Fruit fly (Drosophila melanogaster) whole organism, embryonic: ENCODE data around the gene CG33784.

Source experiments
- Blimp-1 ChIP-seq: fragments of 200-800 bp; sonication (Bioruptor generic); optimal IDR thresholded peaks from 3 replicates; lab custom pipeline; 2018; ENCODE audit warnings: missing biosample characterization, missing genetic modification characterization, mild to moderate bottlenecking, moderate library complexity, missing genetic modification reagents
- CG10267 ChIP-seq: fragments of 200-800 bp; sonication (Bioruptor generic); optimal IDR thresholded peaks from 2 replicates; lab custom pipeline; 2018; ENCODE audit warnings: missing biosample characterization, mild to moderate bottlenecking, missing genetic modification characterization, moderate library complexity
- CG10565 ChIP-seq: fragments of 200-800 bp; sonication (Bioruptor generic); optimal IDR thresholded peaks from 3 replicates; lab custom pipeline; 2016; ENCODE audit warnings: missing biosample characterization, mild to moderate bottlenecking, missing genetic modification characterization
- CG13424 ChIP-seq: fragments of 200-800 bp; sonication (Bioruptor generic); optimal IDR thresholded peaks from 2 replicates; lab custom pipeline; 2019; ENCODE audit warnings: missing biosample characterization, mild to moderate bottlenecking, missing genetic modification characterization, moderate library complexity
- CG15073 ChIP-seq: fragments of 200-800 bp; sonication (Bioruptor generic); optimal IDR thresholded peaks from 2 replicates; lab custom pipeline; 2016; ENCODE audit warnings: missing biosample characterization, missing genetic modification characterization
- CG16863 ChIP-seq: fragments of 200-800 bp; sonication (Bioruptor generic); optimal IDR thresholded peaks from 3 replicates; lab custom pipeline; 2016; ENCODE audit warnings: missing biosample characterization, missing genetic modification characterization
- CG17568 ChIP-seq: fragments of 200-800 bp; sonication (Bioruptor generic); optimal IDR thresholded peaks from 2 replicates; lab custom pipeline; 2018; ENCODE audit warnings: missing biosample characterization, mild to moderate bottlenecking, missing genetic modification characterization, moderate library complexity
- CG2712 ChIP-seq: fragments of 200-800 bp; optimal IDR thresholded peaks from 3 replicates; lab custom pipeline; 2019; ENCODE audit warnings: missing biosample characterization, mild to moderate bottlenecking, missing genetic modification characterization, moderate library complexity
- CG2889 ChIP-seq: fragments of 200-800 bp; sonication (Bioruptor generic); IDR thresholded peaks from 3 replicates; pipeline ENCODE4 v1.3.6; 2022; ENCODE audit warnings: missing biosample characterization, missing genetic modification characterization
- CG30431 ChIP-seq: fragments of 200-800 bp; sonication (Bioruptor generic); optimal IDR thresholded peaks from 2 replicates; lab custom pipeline; 2017; ENCODE audit warnings: missing biosample characterization, missing genetic modification characterization
- CG3995 ChIP-seq: fragments of 200-800 bp; sonication (Bioruptor generic); optimal IDR thresholded peaks from 3 replicates; lab custom pipeline; 2016; ENCODE audit warnings: missing biosample characterization, missing genetic modification characterization
- CG6254 ChIP-seq: fragments of 200-800 bp; sonication (Bioruptor generic); optimal IDR thresholded peaks from 3 replicates; lab custom pipeline; 2017; ENCODE audit warnings: mild to moderate bottlenecking, missing biosample characterization, missing genetic modification reagents, missing genetic modification characterization
- CG7745 ChIP-seq: fragments of 200-800 bp; sonication (Bioruptor generic); optimal IDR thresholded peaks from 2 replicates; lab custom pipeline; 2018; ENCODE audit warnings: missing biosample characterization, mild to moderate bottlenecking, missing genetic modification characterization, moderate library complexity
- CG8478 ChIP-seq: fragments of >200 bp; optimal IDR thresholded peaks from 2 replicates; lab custom pipeline; 2018
- CG8765 ChIP-seq: fragments of 200-800 bp; sonication (Bioruptor generic); IDR thresholded peaks from 2 replicates; pipeline ENCODE4 v1.3.6; 2022; ENCODE audit warnings: missing biosample characterization, missing genetic modification characterization
- CG9215 ChIP-seq: fragments of 200-800 bp; sonication (Bioruptor generic); IDR thresholded peaks from 2 replicates; pipeline ENCODE4 v1.3.6; 2022; ENCODE audit warnings: missing biosample characterization, missing genetic modification characterization
- CG9797 ChIP-seq: fragments of 200-800 bp; sonication (Bioruptor generic); optimal IDR thresholded peaks from 3 replicates; lab custom pipeline; 2018; ENCODE audit warnings: missing biosample characterization, mild to moderate bottlenecking, missing genetic modification characterization
- CG9817 ChIP-seq: fragments of 200-800 bp; sonication (Bioruptor generic); optimal IDR thresholded peaks from 2 replicates; lab custom pipeline; 2018; ENCODE audit warnings: missing biosample characterization, mild to moderate bottlenecking, missing genetic modification characterization, moderate library complexity
- CTCF ChIP-seq: fragments of 200-800 bp; sonication (Bioruptor generic); optimal IDR thresholded peaks from 2 replicates; lab custom pipeline; 2017; ENCODE audit warnings: missing biosample characterization, mild to moderate bottlenecking, missing genetic modification characterization, moderate library complexity
- Dfd ChIP-seq, 2 experiments: fragments of >200 bp; optimal IDR thresholded peaks; 2 replicates each; lab custom pipeline; 2017; ENCODE audit warnings: missing biosample characterization in 2 of 2, missing genetic modification characterization in 2 of 2
- Dip3 ChIP-seq: fragments of 200-800 bp; sonication (Bioruptor generic); optimal IDR thresholded peaks from 3 replicates; lab custom pipeline; 2016; ENCODE audit warnings: missing biosample characterization, missing genetic modification characterization
- Fer3 ChIP-seq: fragments of 200-800 bp; sonication (Bioruptor generic); optimal IDR thresholded peaks from 2 replicates; lab custom pipeline; 2018; ENCODE audit warnings: missing biosample characterization, mild to moderate bottlenecking, missing genetic modification characterization, moderate library complexity
- Hr39 ChIP-seq: fragments of >200 bp; optimal IDR thresholded peaks from 2 replicates; lab custom pipeline; 2017
- Lhr ChIP-seq: fragments of 200-800 bp; sonication (Bioruptor generic); optimal IDR thresholded peaks from 3 replicates; lab custom pipeline; 2017; ENCODE audit warnings: mild to moderate bottlenecking, missing biosample characterization, missing genetic modification reagents, missing genetic modification characterization
- NC2α ChIP-seq: fragments of 200-800 bp; sonication (Bioruptor generic); optimal IDR thresholded peaks from 2 replicates; lab custom pipeline; 2016; ENCODE audit warnings: missing biosample characterization, missing genetic modification characterization
- Oli ChIP-seq: fragments of 200-800 bp; sonication (Bioruptor generic); optimal IDR thresholded peaks from 2 replicates; lab custom pipeline; 2018; ENCODE audit warnings: missing biosample characterization, mild to moderate bottlenecking, missing genetic modification characterization, moderate library complexity
- Sox102F ChIP-seq: fragments of 200-800 bp; sonication (Bioruptor generic); optimal IDR thresholded peaks from 2 replicates; lab custom pipeline; 2018; ENCODE audit warnings: missing biosample characterization, mild to moderate bottlenecking, missing genetic modification characterization, moderate library complexity
- Ssrp ChIP-seq: fragments of 200-800 bp; sonication (Bioruptor generic); optimal IDR thresholded peaks from 2 replicates; lab custom pipeline; 2018; ENCODE audit warnings: missing biosample characterization, mild to moderate bottlenecking, missing genetic modification characterization, moderate library complexity
- Vsx1 ChIP-seq: fragments of 200-800 bp; sonication (Bioruptor generic); optimal IDR thresholded peaks from 2 replicates; lab custom pipeline; 2017; ENCODE audit warnings: missing biosample characterization, mild to moderate bottlenecking, missing genetic modification characterization, missing genetic modification reagents
- ac ChIP-seq: fragments of 200-800 bp; sonication (Bioruptor generic); optimal IDR thresholded peaks from 3 replicates; lab custom pipeline; 2017; ENCODE audit warnings: missing biosample characterization, mild to moderate bottlenecking, missing genetic modification characterization
- aop ChIP-seq: fragments of 200-800 bp; sonication (Bioruptor generic); IDR thresholded peaks from 2 replicates; pipeline ENCODE4 v1.3.6; 2022; ENCODE audit warnings: missing biosample characterization, missing genetic modification characterization
- bbx ChIP-seq: fragments of 200-800 bp; sonication (Bioruptor generic); IDR thresholded peaks from 2 replicates; pipeline ENCODE4 v1.3.6; 2022; ENCODE audit warnings: missing biosample characterization, missing genetic modification characterization; ENCODE audit not compliant: partially characterized antibody
- dimm ChIP-seq: fragments of 200-800 bp; sonication (Bioruptor generic); IDR thresholded peaks from 2 replicates; pipeline ENCODE4 v1.3.6; 2022; ENCODE audit warnings: missing biosample characterization, missing genetic modification characterization
- gsb-n ChIP-seq: fragments of 200-800 bp; sonication (Bioruptor generic); optimal IDR thresholded peaks from 3 replicates; lab custom pipeline; 2018; ENCODE audit warnings: missing biosample characterization, mild to moderate bottlenecking, missing genetic modification characterization
- hth ChIP-seq: fragments of >200 bp; optimal IDR thresholded peaks from 2 replicates; lab custom pipeline; 2017; ENCODE audit warnings: inconsistent platforms
- kay ChIP-seq: fragments of 200-800 bp; sonication (Bioruptor generic); optimal IDR thresholded peaks from 2 replicates; lab custom pipeline; 2016; ENCODE audit warnings: missing biosample characterization, missing genetic modification characterization
- lmd ChIP-seq: fragments of 200-800 bp; sonication (Bioruptor generic); IDR thresholded peaks from 2 replicates; pipeline ENCODE4 v1.3.6; 2022; ENCODE audit warnings: missing biosample characterization, missing genetic modification characterization
- mld ChIP-seq: fragments of 200-800 bp; sonication (Bioruptor generic); IDR thresholded peaks from 3 replicates; pipeline ENCODE4 v1.3.6; 2022; ENCODE audit warnings: missing biosample characterization, missing genetic modification characterization; ENCODE audit not compliant: partially characterized antibody
- pho ChIP-seq: fragments of 200-800 bp; sonication (Bioruptor generic); optimal IDR thresholded peaks from 2 replicates; lab custom pipeline; 2016; ENCODE audit warnings: missing biosample characterization, missing genetic modification characterization
- pros ChIP-seq: fragments of 200-800 bp; sonication (Bioruptor generic); optimal IDR thresholded peaks from 3 replicates; lab custom pipeline; 2019; ENCODE audit warnings: missing biosample characterization, mild to moderate bottlenecking, missing genetic modification characterization, moderate library complexity
- sd ChIP-seq: fragments of 200-800 bp; sonication (Bioruptor generic); optimal IDR thresholded peaks from 3 replicates; lab custom pipeline; 2018; ENCODE audit warnings: missing biosample characterization, mild to moderate bottlenecking, missing genetic modification characterization, moderate library complexity
- sob ChIP-seq: fragments of 200-800 bp; sonication (Bioruptor generic); IDR thresholded peaks from 2 replicates; pipeline ENCODE4 v1.3.6; 2022; ENCODE audit warnings: missing biosample characterization, missing genetic modification characterization
- sr ChIP-seq: fragments of 200-800 bp; sonication (Bioruptor generic); IDR thresholded peaks from 3 replicates; pipeline ENCODE4 v1.3.6; 2022; ENCODE audit warnings: missing biosample characterization, missing genetic modification characterization
- stwl ChIP-seq: fragments of 200-800 bp; sonication (Bioruptor generic); optimal IDR thresholded peaks from 3 replicates; lab custom pipeline; 2018; ENCODE audit warnings: missing biosample characterization, mild to moderate bottlenecking, missing genetic modification characterization, moderate library complexity
- tup ChIP-seq: fragments of 200-800 bp; sonication (Bioruptor generic); optimal IDR thresholded peaks from 2 replicates; lab custom pipeline; 2016; ENCODE audit warnings: missing biosample characterization, mild to moderate bottlenecking, missing genetic modification characterization, moderate library complexity
- tx ChIP-seq: fragments of 200-800 bp; sonication (Bioruptor generic); optimal IDR thresholded peaks from 2 replicates; lab custom pipeline; 2016; ENCODE audit warnings: missing biosample characterization, missing genetic modification characterization
- unpg ChIP-seq: fragments of 200-800 bp; sonication (Bioruptor generic); optimal IDR thresholded peaks from 3 replicates; lab custom pipeline; 2018; ENCODE audit warnings: missing biosample characterization, mild to moderate bottlenecking, missing genetic modification characterization, moderate library complexity
- yki ChIP-seq: fragments of >200 bp; optimal IDR thresholded peaks from 3 replicates; lab custom pipeline; 2018
- zen2 ChIP-seq: fragments of 200-800 bp; sonication (Bioruptor generic); IDR thresholded peaks from 3 replicates; pipeline ENCODE4 v1.3.6; 2022; ENCODE audit warnings: missing biosample characterization, missing genetic modification characterization; ENCODE audit not compliant: partially characterized antibody
- zf30C ChIP-seq: fragments of 200-800 bp; sonication (Bioruptor generic); optimal IDR thresholded peaks from 3 replicates; lab custom pipeline; 2018; ENCODE audit warnings: missing biosample characterization, mild to moderate bottlenecking, missing genetic modification characterization
- zfh2 ChIP-seq: fragments of 200-800 bp; sonication (Bioruptor generic); optimal IDR thresholded peaks from 2 replicates; lab custom pipeline; 2016; ENCODE audit warnings: missing biosample characterization, missing genetic modification characterization

The CG33784 gene

DNA sequence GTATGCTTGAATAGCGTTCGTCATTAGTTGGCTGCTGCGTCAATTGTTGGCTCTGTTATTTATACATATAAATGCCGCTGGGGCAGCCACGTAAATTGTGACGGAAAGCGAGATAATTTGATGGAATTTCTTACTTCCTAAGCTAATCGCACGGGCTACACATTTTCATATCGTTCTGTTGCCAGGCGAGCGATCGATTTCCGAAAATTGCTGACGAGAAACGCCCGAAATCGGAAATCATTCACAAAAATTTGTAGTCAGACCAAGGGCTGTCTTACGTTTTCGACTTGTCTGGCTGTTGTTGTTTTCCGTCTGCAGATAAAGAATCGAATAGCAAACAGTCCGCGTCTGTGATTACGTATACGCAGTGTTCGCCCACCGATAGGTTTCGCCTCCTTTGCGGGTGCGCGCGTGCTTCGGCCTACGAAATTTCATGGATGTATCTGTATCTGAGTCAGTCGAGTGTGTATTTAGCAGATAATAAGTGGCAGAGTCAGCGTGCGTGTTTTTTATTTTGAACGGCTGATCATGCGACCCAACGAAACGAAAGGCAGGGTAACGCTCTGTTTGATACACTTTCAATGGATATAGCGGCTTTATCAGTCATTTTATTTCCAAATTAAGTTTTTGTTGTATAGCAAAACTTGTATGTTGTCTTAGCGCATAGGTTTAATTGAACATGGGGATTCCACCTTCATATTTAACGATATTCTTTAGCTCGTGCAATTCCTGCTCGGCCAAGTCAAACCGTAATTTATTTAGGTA lies 30.0 kb downstream of the CG33784 start (continued):
- TF ChIP-seq CG10565 (GFP tag; lab: Kevin White, UChicago) (no peak), yki (lab: Kevin White, UChicago) (no peak), CG7745 (tag; lab: Kevin White, UChicago) (no peak), CG9215 (GFP tag; lab: Robert Waterston, UW) (peak; percentile 59), NC2α (no peak), Ssrp (peak; percentile 48), unpg (GFP tag; lab: Kevin White, UChicago) (peak; percentile 74), Blimp-1 (GFP tag; lab: Kevin White, UChicago) (peak; percentile 51), zf30C (GFP tag; lab: Kevin White, UChicago) (no peak), CG15073 (GFP tag; lab: Kevin White, UChicago) (no peak), CG17568 (GFP tag; lab: Kevin White, UChicago) (peak; percentile 19), CG8765 (GFP tag; lab: Robert Waterston, UW) (peak; percentile 54; the same call in 1 of the 2 replicates), CG9797 (GFP tag; lab: Kevin White, UChicago) (no peak), sd (tag; lab: Kevin White, UChicago) (peak; percentile 96), CG8478 (lab: Kevin White, UChicago) (no peak), CTCF (no peak), CG9817 (tag; lab: Kevin White, UChicago) (peak; percentile 74), zen2 (GFP tag; lab: Robert Waterston, UW) (no peak), Oli (peak; percentile 71), pho (peak; percentile 50), gsb-n (no peak), sob (GFP tag; lab: Robert Waterston, UW) (peak; percentile 64), zfh2 (peak; percentile 64), Hr39 (lab: Kevin White, UChicago) (no peak), Vsx1 (GFP tag; lab: Kevin White, UChicago) (no peak), Sox102F (GFP tag; lab: Kevin White, UChicago) (peak; percentile 71), Dip3 (GFP tag; lab: Kevin White, UChicago) (peak; percentile 60), CG16863 (GFP tag; lab: Kevin White, UChicago) (peak; percentile 53), mld (no peak), tup (GFP tag; lab: Kevin White, UChicago) (no peak), hth (lab: Kevin White, UChicago) (no peak), Fer3 (tag; lab: Kevin White, UChicago) (peak; percentile 83), bbx (GFP tag; lab: Robert Waterston, UW) (no peak), CG6254 (GFP tag; lab: Kevin White, UChicago) (peak; percentile 18), CG13424 (tag; lab: Kevin White, UChicago) (peak; percentile 75), kay (GFP tag; lab: Kevin White, UChicago) (peak; percentile 38), Lhr (GFP tag; lab: Kevin White, UChicago) (no peak), CG2712 (peak; percentile 67), sr (GFP tag; lab: Robert Waterston, UW) (peak; percentile 56; the same call in 1 of the 3 replicates), CG10267 (tag; lab: Kevin White, UChicago) (peak; percentile 39), CG3995 (GFP tag; lab: Kevin White, UChicago) (peak; percentile 46), Dfd (GFP tag; optimal IDR thresholded peaks at IDR 0.05; lab: Kevin White, UChicago) (no peak), stwl (tag; lab: Kevin White, UChicago) (no peak), lmd (GFP tag; lab: Robert Waterston, UW) (peak; percentile 68), pros (GFP tag; lab: Kevin White, UChicago) (no peak), ac (GFP tag; lab: Kevin White, UChicago) (no peak), tx (peak; percentile 56), aop (GFP tag; lab: Robert Waterston, UW) (no peak), CG30431 (peak; percentile 45), CG2889 (GFP tag; lab: Robert Waterston, UW) (peak; percentile 60; the same call in 1 of the 3 replicates), dimm (GFP tag; lab: Robert Waterston, UW) (no peak)
